3 fruit fly cellular contexts compared by ENCODE assay signal in the genomic region with DNA sequence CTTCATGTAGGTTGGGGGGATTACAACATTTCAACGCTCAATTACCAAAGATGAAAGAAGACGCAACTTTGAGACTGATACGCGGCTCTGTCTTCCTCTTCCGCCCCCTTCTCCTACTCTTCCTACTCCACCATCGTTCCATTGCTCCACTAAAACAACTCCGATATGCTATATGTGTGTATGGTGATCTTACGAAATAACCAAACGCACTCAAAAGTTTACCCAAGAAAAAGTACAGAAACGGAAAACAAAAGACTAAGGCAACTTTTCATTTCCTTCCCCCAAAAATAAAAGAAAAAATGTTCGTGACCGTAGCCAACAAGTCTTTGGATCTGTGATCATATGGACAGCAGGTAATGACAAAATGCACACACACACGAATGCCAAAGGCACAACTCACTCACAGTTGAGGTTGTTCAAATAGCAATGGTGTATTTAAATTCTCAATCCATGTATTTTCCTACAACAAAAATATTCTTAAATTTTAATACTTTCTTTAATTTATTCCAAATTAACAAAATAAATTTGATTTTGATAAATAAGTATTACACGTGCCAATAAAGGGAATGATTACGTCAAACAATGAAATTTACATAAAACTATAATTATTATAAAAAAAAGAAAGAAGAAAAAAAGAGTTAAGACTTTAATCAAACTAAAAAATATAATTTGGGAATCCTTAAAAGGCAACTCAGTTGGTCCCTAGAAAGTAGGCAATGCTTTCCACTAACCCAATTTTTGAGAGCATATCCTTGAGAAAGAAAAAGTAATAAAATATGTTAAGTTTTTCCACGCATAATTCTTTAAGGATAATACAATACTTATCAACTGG.
TF ChIP-seq lines count a peak whose summit lies in the region.

No protein-coding gene starts in this region.

- TF ChIP-seq CTCF in whole organism, embryonic (GFP tag; optimal IDR thresholded peaks at IDR 0.05; lab: Kevin White, UChicago), result no peak

TF ChIP-seq in whole organism, embryonic, 481 proteins besides CTCF, POLR2A, EP300 and RAD21 (continues in another document):
- TF ChIP-seq oc (tag; optimal IDR thresholded peaks at IDR 0.05; lab: Kevin White, UChicago), result peak; percentile 42
- TF ChIP-seq CG15269 (tag; optimal IDR thresholded peaks at IDR 0.05; lab: Kevin White, UChicago), result peak; percentile 15
- TF ChIP-seq CG9437 (GFP tag; optimal IDR thresholded peaks at IDR 0.05; lab: Kevin White, UChicago), result peak; percentile 50
- TF ChIP-seq Kr (GFP tag; optimal IDR thresholded peaks at IDR 0.05; lab: Kevin White, UChicago), result no peak
- TF ChIP-seq CG9727 (GFP tag; optimal IDR thresholded peaks at IDR 0.05; lab: Kevin White, UChicago), result peak; percentile 20
- TF ChIP-seq CG30403 (GFP tag; optimal IDR thresholded peaks at IDR 0.05; lab: Kevin White, UChicago), result peak; percentile 42
- TF ChIP-seq Eip74EF (GFP tag; optimal IDR thresholded peaks at IDR 0.05; lab: Kevin White, UChicago), result peak in 1 of 2 experiments; percentile 65
- TF ChIP-seq CG11504 (tag; optimal IDR thresholded peaks at IDR 0.05; lab: Kevin White, UChicago), result peak; percentile 55
- TF ChIP-seq Rfx (GFP tag; IDR thresholded peaks at IDR 0.05; lab: Robert Waterston, UW), result 0 out of 2 replicates have a peak, but pooled peaks have one; percentile 35
- TF ChIP-seq row (GFP tag; IDR thresholded peaks at IDR 0.05; lab: Robert Waterston, UW), result peak; percentile 53
- no peak for TF ChIP-seq prd (optimal IDR thresholded peaks at IDR 0.05; lab: Kevin White, UChicago)
- 0 out of 3 replicates have a peak, but pooled peaks have one; percentile 5 for TF ChIP-seq prd (GFP tag; IDR thresholded peaks at IDR 0.05; lab: Robert Waterston, UW)
- TF ChIP-seq sqz (GFP tag; optimal IDR thresholded peaks at IDR 0.05; lab: Kevin White, UChicago), result peak; percentile 35
- TF ChIP-seq CG17361 (GFP tag; IDR thresholded peaks at IDR 0.05; lab: Robert Waterston, UW), result peak; percentile 55; the same call in 1 of the 3 replicates
- no peak for TF ChIP-seq aop (GFP tag; IDR thresholded peaks at IDR 0.05; lab: Robert Waterston, UW)
- peak in 1 of 2 experiments; percentile 39 for TF ChIP-seq eve (GFP tag; optimal IDR thresholded peaks at IDR 0.05; lab: Kevin White, UChicago)
- no peak for TF ChIP-seq CG6683 (GFP tag; optimal IDR thresholded peaks at IDR 0.05; lab: Kevin White, UChicago)
- peak; percentile 48 for TF ChIP-seq gem (tag; optimal IDR thresholded peaks at IDR 0.05; lab: Kevin White, UChicago)
- TF ChIP-seq mam (GFP tag; optimal IDR thresholded peaks at IDR 0.05; lab: Kevin White, UChicago), result no peak
- peak; percentile 43 for TF ChIP-seq pros (GFP tag; optimal IDR thresholded peaks at IDR 0.05; lab: Kevin White, UChicago)
- peak; percentile 28 for TF ChIP-seq CG12769 (tag; optimal IDR thresholded peaks at IDR 0.05; lab: Kevin White, UChicago)
- TF ChIP-seq crol (GFP tag; IDR thresholded peaks at IDR 0.05; lab: Robert Waterston, UW), result peak; percentile 33; the same call in 1 of the 2 replicates
- no peak for TF ChIP-seq CG43689 (GFP tag; IDR thresholded peaks at IDR 0.05; lab: Robert Waterston, UW)
- TF ChIP-seq CG31441 (GFP tag; IDR thresholded peaks at IDR 0.05; lab: Robert Waterston, UW), result peak; percentile 53; the same call in 1 of the 2 replicates
- TF ChIP-seq Nf-YB (GFP tag; optimal IDR thresholded peaks at IDR 0.05; lab: Kevin White, UChicago), result no peak
- TF ChIP-seq phol (tag; optimal IDR thresholded peaks at IDR 0.05; lab: Kevin White, UChicago), result peak; percentile 25

TF ChIP-seq in whole organism, prepupa, 60 proteins besides CTCF, POLR2A, EP300 and RAD21 (continues in another document):
- no peak for TF ChIP-seq eg (GFP tag; IDR thresholded peaks at IDR 0.05; lab: Robert Waterston, UW)
- no peak for TF ChIP-seq Ets96B (tag; optimal IDR thresholded peaks at IDR 0.05; lab: Kevin White, UChicago)
- TF ChIP-seq dsx (GFP tag; optimal IDR thresholded peaks at IDR 0.05; lab: Kevin White, UChicago; ENCODE audit: poor library complexity, severe bottlenecking), result no peak
- TF ChIP-seq Sox15 (GFP tag; optimal IDR thresholded peaks at IDR 0.05; lab: Kevin White, UChicago), result no peak
- TF ChIP-seq CG1621 (tag; optimal IDR thresholded peaks at IDR 0.05; lab: Kevin White, UChicago), result no peak
- TF ChIP-seq Lpt (GFP tag; optimal IDR thresholded peaks at IDR 0.05; lab: Kevin White, UChicago), result no peak
- TF ChIP-seq CG8119 (GFP tag; IDR thresholded peaks at IDR 0.05; lab: Robert Waterston, UW), result no peak
- no peak for TF ChIP-seq Eip75B (GFP tag; optimal IDR thresholded peaks at IDR 0.05; lab: Kevin White, UChicago)
- TF ChIP-seq CG10669 (GFP tag; optimal IDR thresholded peaks at IDR 0.05; lab: Kevin White, UChicago), result no peak
- no peak for TF ChIP-seq Blimp-1 (GFP tag; optimal IDR thresholded peaks at IDR 0.05; lab: Kevin White, UChicago)
- TF ChIP-seq Sox102F (GFP tag; optimal IDR thresholded peaks at IDR 0.05; lab: Kevin White, UChicago), result no peak
- TF ChIP-seq net (GFP tag; optimal IDR thresholded peaks at IDR 0.05; lab: Kevin White, UChicago), result no peak
- peak; percentile 23 for TF ChIP-seq vri (GFP tag; optimal IDR thresholded peaks at IDR 0.05; lab: Kevin White, UChicago)
- peak; percentile 39 for TF ChIP-seq CG34406 (GFP tag; optimal IDR thresholded peaks at IDR 0.05; lab: Kevin White, UChicago)
- no peak for TF ChIP-seq acj6 (GFP tag; optimal IDR thresholded peaks at IDR 0.05; lab: Kevin White, UChicago)
- no peak for TF ChIP-seq CG6792 (GFP tag; optimal IDR thresholded peaks at IDR 0.05; lab: Kevin White, UChicago)
- peak; percentile 69 for TF ChIP-seq CG32006 (GFP tag; optimal IDR thresholded peaks at IDR 0.05; lab: Kevin White, UChicago)
- TF ChIP-seq CG15336 (GFP tag; IDR thresholded peaks at IDR 0.05; lab: Robert Waterston, UW), result 0 out of 2 replicates have a peak, but pooled peaks have one; percentile 8
- no peak for TF ChIP-seq CG31627 (GFP tag; optimal IDR thresholded peaks at IDR 0.05; lab: Kevin White, UChicago)
- no peak for TF ChIP-seq CG11762 (GFP tag; optimal IDR thresholded peaks at IDR 0.05; lab: Kevin White, UChicago; ENCODE audit: insufficient read depth)
- TF ChIP-seq CG9139 (GFP tag; optimal IDR thresholded peaks at IDR 0.05; lab: Kevin White, UChicago), result no peak
- no peak for TF ChIP-seq fkh (GFP tag; optimal IDR thresholded peaks at IDR 0.05; lab: Kevin White, UChicago)
- TF ChIP-seq CG3032 (tag; optimal IDR thresholded peaks at IDR 0.05; lab: Kevin White, UChicago), result peak; percentile 26
- peak; percentile 21 for TF ChIP-seq pdm3 (GFP tag; optimal IDR thresholded peaks at IDR 0.05; lab: Kevin White, UChicago)
- no peak for TF ChIP-seq CG6808 (GFP tag; optimal IDR thresholded peaks at IDR 0.05; lab: Kevin White, UChicago)
- TF ChIP-seq cyc (GFP tag; optimal IDR thresholded peaks at IDR 0.05; lab: Kevin White, UChicago), result no peak
- TF ChIP-seq CG8319 (GFP tag; optimal IDR thresholded peaks at IDR 0.05; lab: Kevin White, UChicago), result no peak
- TF ChIP-seq CG6276 (GFP tag; optimal IDR thresholded peaks at IDR 0.05; lab: Kevin White, UChicago), result no peak
- peak; percentile 55 for TF ChIP-seq svp (GFP tag; lab: Kevin White, UChicago)

TF ChIP-seq in whole organism, pupa, 21 proteins besides CTCF, POLR2A, EP300 and RAD21:
- no peak for TF ChIP-seq CG32121 (GFP tag; IDR thresholded peaks at IDR 0.05; lab: Robert Waterston, UW)
- TF ChIP-seq CG13204 (GFP tag; optimal IDR thresholded peaks at IDR 0.05; lab: Kevin White, UChicago), result no peak
- TF ChIP-seq D1 (tag; optimal IDR thresholded peaks at IDR 0.05; lab: Kevin White, UChicago), result no peak
- TF ChIP-seq CG15710 (tag; optimal IDR thresholded peaks at IDR 0.05; lab: Kevin White, UChicago), result peak; percentile 15
- TF ChIP-seq CG8159 (tag; optimal IDR thresholded peaks at IDR 0.05; lab: Kevin White, UChicago), result peak; percentile 8
- no peak for TF ChIP-seq CG14655 (GFP tag; optimal IDR thresholded peaks at IDR 0.05; lab: Kevin White, UChicago)
- no peak for TF ChIP-seq Pif1A (GFP tag; optimal IDR thresholded peaks at IDR 0.05; lab: Kevin White, UChicago)
- no peak for TF ChIP-seq EcR (GFP tag; optimal IDR thresholded peaks at IDR 0.05; lab: Kevin White, UChicago)
- no peak for TF ChIP-seq CG34367 (tag; optimal IDR thresholded peaks at IDR 0.05; lab: Kevin White, UChicago)
TF ChIP-seq in whole organism, pupa: peak in this region for 2.
